Worm (Caenorhabditis elegans): ENCODE results near the gene Y70C5A.3.

Y70C5A.3 gene

ce11 chrV:16589488-16589887 is 31.2 kb downstream of the Y70C5A.3 start:
- TF ChIP-seq blmp-1 (tag; optimal IDR thresholded peaks at IDR 0.05), result no peak

- TF ChIP-seq cnd-1 (tag; optimal IDR thresholded peaks at IDR 0.05) (no peak), hlh-1 (tag; optimal IDR thresholded peaks at IDR 0.05) (no peak), ceh-39 (tag; optimal IDR thresholded peaks at IDR 0.05) (no peak), lsy-2 (tag; optimal IDR thresholded peaks at IDR 0.05) (no peak), mls-2 (tag; optimal IDR thresholded peaks at IDR 0.05) (no peak), lin-13 (tag; optimal IDR thresholded peaks at IDR 0.05) (no peak), nhr-237 (tag; optimal IDR thresholded peaks at IDR 0.05) (no peak), nhr-2 (tag; optimal IDR thresholded peaks at IDR 0.05) (no peak), unc-62 (GFP tag; optimal IDR thresholded peaks at IDR 0.05) (no peak), pha-4 (tag; optimal IDR thresholded peaks at IDR 0.05) (no peak), nhr-28 (tag; optimal IDR thresholded peaks at IDR 0.05) (no peak), flh-1 (GFP tag; optimal IDR thresholded peaks at IDR 0.05) (no peak)
Measured at ce11 chrV:16588428-16588827, 32.3 kb downstream of the Y70C5A.3 start, which contains the start of gene srw-73. Gene srw-73 (minus strand): TSS chrV:16588528.

ce11 chrV:16582973-16583372 is 37.8 kb downstream of the Y70C5A.3 start, which contains the start of gene str-150:
Gene str-150 (plus strand): TSS chrV:16583273.
- TF ChIP-seq nhr-237 (tag; optimal IDR thresholded peaks at IDR 0.05) (no peak), pha-4 (tag; optimal IDR thresholded peaks at IDR 0.05) (no peak), mls-2 (tag; optimal IDR thresholded peaks at IDR 0.05) (no peak)

ce11 chrV:16581061-16581460 is 39.7 kb downstream of the Y70C5A.3 start:
- no peak for TF ChIP-seq blmp-1 (tag; optimal IDR thresholded peaks at IDR 0.05)
- TF ChIP-seq zip-8 (tag; optimal IDR thresholded peaks at IDR 0.05), result no peak
- TF ChIP-seq ham-2 (GFP tag; optimal IDR thresholded peaks at IDR 0.05), result no peak
- no peak for TF ChIP-seq nhr-12 (tag; optimal IDR thresholded peaks at IDR 0.05)
- TF ChIP-seq drap-1 (GFP tag; optimal IDR thresholded peaks at IDR 0.05), result no peak
- TF ChIP-seq nhr-76 (tag; optimal IDR thresholded peaks at IDR 0.05), result no peak
- no peak for TF ChIP-seq ztf-11 (tag; optimal IDR thresholded peaks at IDR 0.05)

ce11 chrV:16580424-16580823 is 40.3 kb downstream of the Y70C5A.3 start, which contains the start of gene nhr-271:
Gene nhr-271 (minus strand): TSS chrV:16580524.
- no peak for TF ChIP-seq sptf-1 (tag; optimal IDR thresholded peaks at IDR 0.05)
- no peak for TF ChIP-seq nhr-12 (tag; optimal IDR thresholded peaks at IDR 0.05)
- no peak for TF ChIP-seq unc-39 (tag; optimal IDR thresholded peaks at IDR 0.05)
- no peak for TF ChIP-seq snpc-4 (tag; optimal IDR thresholded peaks at IDR 0.05)
- no peak for TF ChIP-seq lin-32 (GFP tag; optimal IDR thresholded peaks at IDR 0.05)
- no peak for TF ChIP-seq sem-2 (GFP tag; optimal IDR thresholded peaks at IDR 0.05)
- no peak for TF ChIP-seq ham-2 (GFP tag; optimal IDR thresholded peaks at IDR 0.05)
- TF ChIP-seq flh-1 (GFP tag; optimal IDR thresholded peaks at IDR 0.05), result no peak
- no peak for TF ChIP-seq ceh-83 (GFP tag; optimal IDR thresholded peaks at IDR 0.05)

ce11 chrV:16575900-16576299 is 44.8 kb downstream of the Y70C5A.3 start, which contains the start of gene str-151:
Gene str-151 (plus strand): TSS chrV:16576200.
- TF ChIP-seq blmp-1 (tag; optimal IDR thresholded peaks at IDR 0.05) (no peak), elt-3 (tag; optimal IDR thresholded peaks at IDR 0.05) (no peak), unc-39 (tag; optimal IDR thresholded peaks at IDR 0.05) (no peak), hlh-1 (tag; optimal IDR thresholded peaks at IDR 0.05) (no peak), ztf-11 (tag; optimal IDR thresholded peaks at IDR 0.05) (no peak), elt-1 (tag; optimal IDR thresholded peaks at IDR 0.05; ENCODE audit: borderline replicate concordance, insufficient read depth) (no peak)

- TF ChIP-seq zip-8 (tag; optimal IDR thresholded peaks at IDR 0.05) (no peak), nhr-237 (tag; optimal IDR thresholded peaks at IDR 0.05) (no peak), unc-120 (tag; optimal IDR thresholded peaks at IDR 0.05; ENCODE audit: poor library complexity, severe bottlenecking) (no peak), lin-32 (GFP tag; optimal IDR thresholded peaks at IDR 0.05) (no peak), nhr-12 (tag; optimal IDR thresholded peaks at IDR 0.05) (no peak), elt-3 (tag; optimal IDR thresholded peaks at IDR 0.05) (no peak), sem-2 (GFP tag; optimal IDR thresholded peaks at IDR 0.05) (no peak), ceh-83 (GFP tag; optimal IDR thresholded peaks at IDR 0.05) (no peak)
Measured at ce11 chrV:16573168-16573567, 47.6 kb downstream of the Y70C5A.3 start, which contains the start of gene str-149. Gene str-149 (plus strand): TSS chrV:16573468.
